Worm (Caenorhabditis elegans): ENCODE results near the gene lrch-1.

ce11 chrX:6201542-6201941, 14.9 kb downstream of the lrch-1 start:
- no peak for TF ChIP-seq ceh-82 (tag; optimal IDR thresholded peaks at IDR 0.05)
- peak; percentile 97 for TF ChIP-seq nhr-23 (tag; optimal IDR thresholded peaks at IDR 0.05)
- TF ChIP-seq fos-1 (tag; optimal IDR thresholded peaks at IDR 0.05) = no peak
- TF ChIP-seq unc-39 (tag; optimal IDR thresholded peaks at IDR 0.05) = no peak
- no peak for TF ChIP-seq unc-62 (GFP tag; optimal IDR thresholded peaks at IDR 0.05)
- no peak for TF ChIP-seq pqm-1 (tag; optimal IDR thresholded peaks at IDR 0.05)
- no peak for TF ChIP-seq nhr-11 (tag; optimal IDR thresholded peaks at IDR 0.05)
- TF ChIP-seq elt-3 (tag; optimal IDR thresholded peaks at IDR 0.05) = peak in 1 of 3 experiments; percentile 52
- no peak for TF ChIP-seq lin-39 (tag; optimal IDR thresholded peaks at IDR 0.05)
- TF ChIP-seq nhr-77 (tag; optimal IDR thresholded peaks at IDR 0.05) = no peak
- no peak for TF ChIP-seq daf-12 (tag; optimal IDR thresholded peaks at IDR 0.05)
- TF ChIP-seq egl-27 (tag; optimal IDR thresholded peaks at IDR 0.05) = no peak
